Fruit fly (Drosophila melanogaster) whole organism: ENCODE results near the gene Cat.

ENCODE experiments used
- CG8478 ChIP-seq: fragments of >200 bp; optimal IDR thresholded peaks from 2 replicates; lab custom pipeline; 2018; ENCODE audit warnings: inconsistent platforms
- Dll ChIP-seq: fragments of >200 bp; optimal IDR thresholded peaks from 2 replicates; lab custom pipeline; 2017
- pan ChIP-seq: fragments of >200 bp; optimal IDR thresholded peaks from 2 replicates; lab custom pipeline; 2017
- psq ChIP-seq: fragments of >200 bp; optimal IDR thresholded peaks from 2 replicates; lab custom pipeline; 2017

DNA sequence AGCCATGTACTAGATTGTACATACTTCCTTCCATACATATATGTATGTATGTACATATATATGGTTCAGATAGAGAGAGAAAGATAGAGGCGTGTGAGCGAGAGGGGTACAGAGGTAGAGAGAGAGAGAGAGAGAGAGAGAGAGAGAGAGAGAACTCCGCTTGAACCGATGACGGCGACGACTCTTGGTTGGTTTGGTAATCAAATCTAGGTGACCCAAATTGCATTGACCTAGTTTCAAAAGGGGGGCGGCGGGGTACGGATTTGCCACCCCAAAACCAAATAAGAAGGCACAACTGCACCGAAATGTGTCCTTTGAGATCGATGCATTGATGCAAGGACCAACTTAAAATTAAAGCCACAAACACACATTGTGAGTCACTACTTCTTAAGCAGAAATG is 34.5 kb upstream of the Cat start:
- no peak for TF ChIP-seq pan (lab: Kevin White, UChicago)
- no peak for TF ChIP-seq Dll (lab: Kevin White, UChicago)
- no peak for TF ChIP-seq psq (lab: Kevin White, UChicago)
- TF ChIP-seq CG8478 (lab: Kevin White, UChicago), result no peak
